Worm (Caenorhabditis elegans): ENCODE results near the gene W02A2.9.

DNA sequence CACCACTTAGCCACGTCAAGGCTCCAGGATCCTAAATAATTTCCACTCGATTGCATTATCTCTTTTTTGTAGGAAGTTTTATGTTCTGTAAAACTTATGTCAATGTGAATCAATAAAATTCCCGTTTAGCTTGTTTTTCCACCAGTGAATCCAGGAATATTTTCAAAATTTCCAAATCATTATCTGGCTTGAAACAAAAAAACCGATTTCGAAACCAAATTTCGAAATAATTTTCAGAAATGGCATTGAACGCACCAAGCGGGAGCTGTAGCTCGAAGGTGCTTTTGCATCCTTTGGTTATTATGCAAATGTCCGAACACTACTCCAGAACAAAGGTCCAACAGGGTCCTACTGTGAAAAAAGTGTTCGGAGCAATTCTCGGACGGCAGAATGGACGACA, 46.9 kb upstream of the W02A2.9 start, which contains the start of gene csn-6:
- TF ChIP-seq ztf-11 (tag; optimal IDR thresholded peaks at IDR 0.05) (no peak), sptf-1 (tag; optimal IDR thresholded peaks at IDR 0.05) (no peak), blmp-1 (tag; optimal IDR thresholded peaks at IDR 0.05) (no peak)

Data from whole organism, mixed stage, embryonic.